Worm (Caenorhabditis elegans) whole organism, late embryonic: ENCODE data around the gene dmsr-13.

Experiments used
- ceh-45 ChIP-seq: fragments of 200-800 bp; sonication (Bioruptor generic); IDR thresholded peaks from 2 replicates; pipeline ENCODE4 v1.3.6; 2022; ENCODE audit warnings: missing genetic modification reagents, missing genetic modification characterization, missing compliant biosample characterization
- ceh-6 ChIP-seq: fragments of 200-800 bp; sonication (Bioruptor generic); optimal IDR thresholded peaks from 2 replicates; lab custom pipeline; 2018; ENCODE audit warnings: mild to moderate bottlenecking, missing genetic modification characterization, missing compliant biosample characterization
- fax-1 ChIP-seq: sonication (generic microtip); optimal IDR thresholded peaks from 2 replicates; lab custom pipeline; 2016; ENCODE audit warnings: missing genotype, missing genetic modification characterization, missing compliant biosample characterization
- hlh-13 ChIP-seq: fragments of 200-800 bp; sonication (Bioruptor generic); optimal IDR thresholded peaks from 2 replicates; lab custom pipeline; 2018; ENCODE audit warnings: mild to moderate bottlenecking, missing genetic modification characterization, missing compliant biosample characterization
- hlh-15 ChIP-seq: sonication (generic microtip); optimal IDR thresholded peaks from 2 replicates; lab custom pipeline; 2016; ENCODE audit warnings: missing genetic modification characterization, missing compliant biosample characterization
- hlh-30 ChIP-seq: sonication (generic microtip); optimal IDR thresholded peaks from 2 replicates; lab custom pipeline; 2017; ENCODE audit warnings: antibody characterized with exemption, missing genetic modification characterization, missing compliant biosample characterization; ENCODE audit not compliant: insufficient read depth
- hlh-6 ChIP-seq: sonication (generic microtip); optimal IDR thresholded peaks from 2 replicates; lab custom pipeline; 2016; ENCODE audit warnings: missing genotype, missing genetic modification characterization, missing compliant biosample characterization
- nhr-11 ChIP-seq: fragments of 150-350 bp; optimal IDR thresholded peaks from 2 replicates; lab custom pipeline; 2014; ENCODE audit warnings: missing biosample characterization, missing genetic modification characterization
- pag-3 ChIP-seq: sonication (generic microtip); optimal IDR thresholded peaks from 2 replicates; lab custom pipeline; 2016; ENCODE audit warnings: missing compliant biosample characterization, missing genetic modification characterization, borderline replicate concordance
- pha-4 ChIP-seq: fragments of 150-350 bp; optimal IDR thresholded peaks from 2 replicates; lab custom pipeline; 2018; ENCODE audit warnings: missing biosample characterization, missing genetic modification reagents, missing genetic modification characterization
- pqm-1 ChIP-seq: sonication (generic microtip); optimal IDR thresholded peaks from 2 replicates; lab custom pipeline; 2016; ENCODE audit warnings: missing genetic modification characterization, missing compliant biosample characterization

- TF ChIP-seq pqm-1 (tag; lab: Kevin White, UChicago) (no peak), hlh-30 (tag; lab: Kevin White, UChicago) (no peak), pag-3 (no peak), hlh-6 (tag; lab: Kevin White, UChicago) (no peak), hlh-13 (GFP tag; lab: Kevin White, UChicago) (no peak), nhr-11 (tag; lab: Kevin White, UChicago) (no peak), ceh-45 (GFP tag; lab: Robert Waterston, UW) (no peak), ceh-6 (GFP tag; lab: Kevin White, UChicago) (no peak), pha-4 (tag; lab: Kevin White, UChicago) (no peak), hlh-15 (no peak), fax-1 (tag; lab: Kevin White, UChicago) (no peak)
Observed at ce11 chrV:6771645-6772044, 48.1 kb downstream of the dmsr-13 start, which contains the start of gene srh-30.
